Fruit fly (Drosophila melanogaster) ovary, adult (tissue): ENCODE results near the gene CG18542.
"Not testable (repeated sequence)": the region's sequence is repeated elsewhere in the genome, so short reads cannot be mapped to it uniquely, and the experiment has no call there.

Source experiments
- CG17801 ChIP-seq: fragments of 200-800 bp; optimal IDR thresholded peaks from 2 replicates; lab custom pipeline; 2019; ENCODE audit warnings: missing biosample characterization, mild to moderate bottlenecking, missing genetic modification characterization, moderate library complexity; ENCODE audit not compliant: partially characterized antibody

Gene CG18542

dm6 chr3R:9685376-9685775, at the start of gene CG18542, which contains the start of gene eca:
CG18542 (plus strand) TSS chr3R:9685760.
eca (minus strand) TSS chr3R:9685476.
- TF ChIP-seq CG17801 (GFP tag; lab: Kevin White, UChicago) = not testable (repeated sequence)

dm6 chr3R:9637361-9637760, 48.2 kb upstream of the CG18542 start, which contains the start of gene Scm:
Scm (minus strand) TSS chr3R:9637611.
- TF ChIP-seq CG17801 (GFP tag; lab: Kevin White, UChicago) = peak; percentile 47

dm6 chr3R:9637882-9638281, 47.7 kb upstream of the CG18542 start, which contains the start of gene Dh44:
Dh44 (plus strand) TSS chr3R:9638182.
- no peak for TF ChIP-seq CG17801 (GFP tag; lab: Kevin White, UChicago)

- no peak for TF ChIP-seq CG17801 (GFP tag; lab: Kevin White, UChicago)
Measured at dm6 chr3R:9640313-9640712, 45.2 kb upstream of the CG18542 start.

dm6 chr3R:9643977-9644376, 41.6 kb upstream of the CG18542 start:
- no peak for TF ChIP-seq CG17801 (GFP tag; lab: Kevin White, UChicago)

dm6 chr3R:9644620-9645019, 40.9 kb upstream of the CG18542 start:
- TF ChIP-seq CG17801 (GFP tag; lab: Kevin White, UChicago) = no peak

DNA sequence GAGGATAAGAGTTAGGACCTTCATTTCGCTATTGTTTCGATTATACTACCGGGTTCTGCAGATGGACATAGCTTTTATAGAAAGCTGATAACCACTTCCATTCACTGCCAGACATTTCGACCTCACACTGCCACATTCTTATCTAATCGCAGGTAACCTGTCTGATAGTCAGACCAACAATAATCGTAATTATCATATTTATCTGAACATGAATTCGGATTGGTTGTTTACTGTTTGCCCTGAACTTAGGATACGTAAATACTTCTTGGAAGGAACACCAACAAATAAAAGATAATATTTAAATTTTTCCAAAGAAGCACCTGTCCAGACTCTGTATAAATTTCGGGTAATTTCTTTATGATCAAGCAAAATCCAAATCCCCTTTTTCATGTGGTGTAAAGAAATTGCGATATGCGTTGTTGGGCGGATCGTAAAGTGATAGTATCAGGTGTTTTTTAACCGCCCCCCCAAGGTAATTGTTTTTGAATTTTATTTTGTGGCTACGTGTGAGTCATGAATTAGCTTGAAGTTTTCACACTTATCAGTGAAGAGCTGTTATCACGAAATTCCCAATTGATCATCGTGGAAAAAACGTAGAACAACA, 39.4 kb upstream of the CG18542 start, which contains the start of gene Fst:
TSS of gene Fst (minus strand) at position 51 of the 604 bp plus-strand sequence.
- TF ChIP-seq CG17801 (GFP tag; lab: Kevin White, UChicago) = no peak

dm6 chr3R:9665405-9665804, 20.2 kb upstream of the CG18542 start:
- TF ChIP-seq CG17801 (GFP tag; lab: Kevin White, UChicago) = no peak

DNA sequence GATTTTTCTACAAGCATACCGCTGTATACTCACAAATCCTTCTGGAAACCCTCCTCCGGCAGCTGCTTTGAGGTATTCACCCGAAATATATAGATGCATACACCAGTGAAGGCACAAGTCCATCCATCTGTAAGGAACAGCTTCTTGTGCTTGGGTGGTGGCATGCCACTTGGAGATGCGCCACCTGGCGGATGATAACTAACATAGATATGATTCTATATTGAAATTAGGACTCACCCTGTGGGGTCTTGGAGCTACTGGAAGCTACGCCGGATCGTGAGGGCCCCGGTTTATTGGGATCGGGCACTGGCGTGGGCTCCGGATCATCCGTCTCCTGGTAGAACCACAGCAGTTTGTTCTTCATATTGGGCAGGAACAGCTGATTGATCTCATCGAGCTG, 12.4 kb upstream of the CG18542 start:
- TF ChIP-seq CG17801 (GFP tag; lab: Kevin White, UChicago) = no peak

- TF ChIP-seq CG17801 (GFP tag; lab: Kevin White, UChicago) = no peak
Measured at dm6 chr3R:9674196-9674693, 11.3 kb upstream of the CG18542 start, which contains the start of gene Dhc1. Dhc1 (minus strand) TSS chr3R:9674643.

DNA sequence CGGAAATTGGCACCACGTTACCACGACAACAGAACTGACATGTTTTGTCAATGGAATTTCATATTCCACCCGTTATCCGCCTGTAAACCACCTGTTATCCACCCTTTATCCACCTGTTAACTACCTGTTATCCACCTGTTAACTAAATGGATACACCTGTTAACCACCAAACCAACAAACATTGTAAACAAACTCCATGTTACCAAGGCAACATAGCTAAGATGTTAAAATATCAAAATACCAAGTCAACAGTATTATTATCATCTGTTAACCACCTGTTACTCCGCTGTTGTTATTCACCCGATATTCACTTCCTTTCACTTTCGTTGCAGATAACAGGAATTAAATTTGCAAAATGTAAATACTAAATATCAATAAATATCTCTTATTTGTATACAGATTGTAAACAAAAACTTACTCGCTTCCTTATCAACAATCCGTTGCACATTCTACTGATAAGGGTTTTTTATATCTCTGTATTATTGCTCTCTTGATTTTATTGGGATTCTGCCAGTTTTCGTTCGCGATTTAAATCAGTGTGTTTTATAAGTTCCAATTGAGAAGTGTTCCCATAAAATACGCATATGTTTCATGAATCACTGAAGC, 10.5 kb upstream of the CG18542 start, which contains the start of gene Nepl12:
TSS of gene Nepl12 (plus strand) at position 556 of the 606 bp plus-strand sequence.
- TF ChIP-seq CG17801 (GFP tag; lab: Kevin White, UChicago) = no peak

DNA sequence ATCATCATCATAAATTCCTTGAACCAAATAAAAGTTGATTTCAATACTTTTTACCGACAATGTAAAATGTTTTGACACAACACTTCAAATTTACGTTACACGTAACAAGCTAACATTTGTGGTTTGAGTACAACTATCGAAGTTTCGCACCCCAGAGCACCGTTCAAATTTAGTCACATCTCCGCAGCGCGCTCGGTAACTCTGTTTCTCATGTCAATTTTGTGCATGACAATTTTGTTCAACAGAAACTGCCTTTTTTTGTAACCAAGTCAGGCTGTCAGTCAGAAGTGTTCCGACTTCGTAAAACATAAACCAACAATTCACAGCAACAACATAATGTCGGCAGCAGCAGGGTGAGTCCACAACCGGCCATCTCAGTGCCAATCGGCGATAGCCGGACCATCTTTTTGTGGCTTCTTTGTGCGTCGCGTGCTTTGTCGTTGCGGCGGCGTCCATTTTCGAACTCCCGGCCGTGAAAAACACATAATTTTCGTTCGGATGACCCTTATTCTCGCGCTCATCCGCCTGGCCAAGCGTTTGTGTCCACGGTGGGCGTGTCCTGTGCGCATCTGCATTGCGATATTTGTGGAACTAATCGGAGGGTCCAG, 7.7 kb upstream of the CG18542 start, which contains the start of gene p23:
TSS of gene p23 (plus strand) at position 194 of the 608 bp plus-strand sequence.
- TF ChIP-seq CG17801 (GFP tag; lab: Kevin White, UChicago) = no peak

DNA sequence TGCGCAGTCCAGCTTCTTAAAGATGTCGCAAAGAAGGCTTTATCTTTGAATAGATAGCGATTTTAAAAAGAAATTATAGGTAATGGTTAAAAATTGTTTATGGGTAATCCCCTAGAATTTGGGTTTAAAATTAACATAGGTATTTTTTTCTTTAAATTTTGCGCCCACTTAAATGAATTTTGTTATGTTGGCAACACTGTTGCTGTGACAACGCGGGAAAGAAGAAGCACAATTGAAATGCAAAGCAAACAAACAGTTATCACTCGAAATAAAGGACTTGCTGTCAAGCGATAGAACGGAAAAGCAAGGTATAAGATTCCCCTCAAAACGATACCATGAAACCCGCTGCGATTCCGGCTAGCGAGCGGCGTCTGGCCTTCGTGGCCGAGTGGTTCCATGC, 5.8 kb upstream of the CG18542 start, which contains the start of gene nmdyn-D7:
TSS of gene nmdyn-D7 (plus strand) at position 194 of the 400 bp plus-strand sequence.
- no peak for TF ChIP-seq CG17801 (GFP tag; lab: Kevin White, UChicago)

- TF ChIP-seq CG17801 (GFP tag; lab: Kevin White, UChicago) = no peak
Measured at dm6 chr3R:9683064-9683682, 2.4 kb upstream of the CG18542 start.

DNA sequence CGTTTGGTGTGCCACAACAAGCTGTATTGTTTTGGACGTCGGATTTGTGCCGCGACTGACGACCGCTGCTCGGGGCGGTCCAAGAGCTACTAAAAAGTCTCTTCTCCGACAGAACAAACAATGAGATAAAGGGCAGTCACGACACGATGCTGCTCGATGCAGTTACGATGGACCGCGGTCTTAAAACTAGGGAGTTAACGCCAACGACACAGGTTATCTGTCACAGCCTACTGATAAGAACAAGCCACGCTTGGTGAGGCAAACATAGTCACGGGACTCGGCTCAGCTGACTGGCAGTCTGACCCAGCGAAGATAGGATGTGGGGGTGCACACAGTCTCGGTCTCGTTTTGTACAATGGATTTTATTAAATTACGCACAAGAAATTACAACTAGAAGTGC, 1.4 kb upstream of the CG18542 start, which contains the start of gene CG9444:
TSS of gene CG9444 (minus strand) at position 140 of the 400 bp plus-strand sequence.
- TF ChIP-seq CG17801 (GFP tag; lab: Kevin White, UChicago) = no peak
